Worm (Caenorhabditis elegans) whole organism, young adult: ENCODE data around the gene Y54G11A.3.

Experiments used
- B0019.2 ChIP-seq: fragments of 200-800 bp; sonication (Bioruptor generic); conservative IDR thresholded peaks from 2 replicates; pipeline ENCODE4 v1.3.6; 2022; ENCODE audit warnings: missing genetic modification reagents, missing genetic modification characterization, missing compliant biosample characterization
- C06A6.2 ChIP-seq: fragments of 200-800 bp; sonication (Bioruptor generic); conservative IDR thresholded peaks from 2 replicates; pipeline ENCODE4 v1.3.6; 2022; ENCODE audit warnings: missing genetic modification characterization, missing compliant biosample characterization
- D2030.7 ChIP-seq: fragments of 200-800 bp; sonication (Bioruptor generic); IDR thresholded peaks from 2 replicates; pipeline ENCODE4 v1.3.6; 2022; ENCODE audit warnings: missing genetic modification reagents, missing genetic modification characterization, missing compliant biosample characterization
- F33H1.4 ChIP-seq: fragments of 200-800 bp; sonication (Bioruptor generic); IDR thresholded peaks from 2 replicates; pipeline ENCODE4 v1.3.6; 2022; ENCODE audit warnings: missing genetic modification reagents, missing genetic modification characterization, missing compliant biosample characterization
- F49E8.2 ChIP-seq: sonication (generic microtip); optimal IDR thresholded peaks from 3 replicates; lab custom pipeline; 2017; ENCODE audit warnings: missing genetic modification characterization, mild to moderate bottlenecking, missing compliant biosample characterization, antibody characterized with exemption, moderate library complexity; ENCODE audit not compliant: insufficient read depth
- Y56A3A.18 ChIP-seq: fragments of 200-800 bp; sonication (Bioruptor generic); IDR thresholded peaks from 2 replicates; pipeline ENCODE4 v1.3.6; 2022; ENCODE audit warnings: missing genetic modification reagents, missing genetic modification characterization, missing compliant biosample characterization
- akir-1 ChIP-seq: fragments of 200-800 bp; sonication (Bioruptor generic); optimal IDR thresholded peaks from 2 replicates; lab custom pipeline; 2018; ENCODE audit warnings: mild to moderate bottlenecking, missing genetic modification characterization, moderate library complexity, missing compliant biosample characterization
- aptf-2 ChIP-seq: fragments of 200-800 bp; sonication (Bioruptor generic); conservative IDR thresholded peaks from 2 replicates; pipeline ENCODE4 v1.3.6; 2022; ENCODE audit warnings: missing genetic modification reagents, missing genetic modification characterization, missing compliant biosample characterization
- attf-5 ChIP-seq: fragments of 200-800 bp; sonication (Bioruptor generic); optimal IDR thresholded peaks from 2 replicates; lab custom pipeline; 2018; ENCODE audit warnings: mild to moderate bottlenecking, missing genetic modification characterization, missing compliant biosample characterization
- ceh-40 ChIP-seq: fragments of 200-800 bp; sonication (Bioruptor generic); IDR thresholded peaks from 2 replicates; pipeline ENCODE4 v1.3.6; 2022; ENCODE audit warnings: missing genetic modification characterization, missing compliant biosample characterization
- ceh-58 ChIP-seq: fragments of 200-800 bp; sonication (Bioruptor generic); IDR thresholded peaks from 2 replicates; pipeline ENCODE4 v1.3.6; 2022; ENCODE audit warnings: missing genetic modification characterization, missing compliant biosample characterization
- ceh-91 ChIP-seq: fragments of 200-800 bp; sonication (Bioruptor generic); IDR thresholded peaks from 2 replicates; pipeline ENCODE4 v1.3.6; 2022; ENCODE audit warnings: missing genetic modification reagents, missing genetic modification characterization, missing compliant biosample characterization
- dox-1 ChIP-seq: fragments of 200-800 bp; sonication (Bioruptor generic); IDR thresholded peaks from 2 replicates; pipeline ENCODE4 v1.3.6; 2022; ENCODE audit warnings: missing genetic modification reagents, missing genetic modification characterization, missing compliant biosample characterization
- efl-1 ChIP-seq: fragments of 150-350 bp; optimal IDR thresholded peaks from 2 replicates; lab custom pipeline; 2014; ENCODE audit warnings: missing biosample characterization, missing genetic modification reagents, missing genetic modification characterization
- egrh-3 ChIP-seq: fragments of 200-800 bp; sonication (Bioruptor generic); IDR thresholded peaks from 2 replicates; pipeline ENCODE4 v1.3.6; 2022; ENCODE audit warnings: missing genetic modification reagents, missing genetic modification characterization, missing compliant biosample characterization
- hmg-1.2 ChIP-seq: fragments of 200-800 bp; sonication (Bioruptor generic); IDR thresholded peaks from 2 replicates; pipeline ENCODE4 v1.3.6; 2022; ENCODE audit warnings: missing genetic modification reagents, missing genetic modification characterization, missing compliant biosample characterization
- hmg-20 ChIP-seq: fragments of 200-800 bp; sonication (Bioruptor generic); IDR thresholded peaks from 2 replicates; pipeline ENCODE4 v1.3.6; 2022; ENCODE audit warnings: missing genetic modification reagents, missing genetic modification characterization, missing compliant biosample characterization
- hrde-1 ChIP-seq: sonication (generic microtip); optimal IDR thresholded peaks from 2 replicates; lab custom pipeline; 2016; ENCODE audit warnings: missing genetic modification characterization, mild to moderate bottlenecking, missing compliant biosample characterization, moderate library complexity, missing genotype, missing genetic modification reagents, borderline replicate concordance
- lin-26 ChIP-seq: fragments of 200-800 bp; sonication (Bioruptor generic); IDR thresholded peaks from 2 replicates; pipeline ENCODE4 v1.3.6; 2022; ENCODE audit warnings: missing genetic modification reagents, missing genetic modification characterization, missing compliant biosample characterization
- lin-35 ChIP-seq, 3 experiments: fragments of 150-350 bp in 2 of 3; sonication (generic microtip) in 1 of 3; optimal IDR thresholded peaks; 2 replicates each; lab custom pipeline; 2014 to 2018; ENCODE audit warnings: missing biosample characterization in 3 of 3, missing genetic modification characterization in 3 of 3, missing genetic modification reagents in 3 of 3
- lin-54 ChIP-seq: fragments of 200-800 bp; sonication (Bioruptor generic); optimal IDR thresholded peaks from 2 replicates; lab custom pipeline; 2018; ENCODE audit warnings: mild to moderate bottlenecking, missing genetic modification characterization, missing compliant biosample characterization
- lsl-1 ChIP-seq: fragments of 200-800 bp; sonication (Bioruptor generic); optimal IDR thresholded peaks from 2 replicates; lab custom pipeline; 2018; ENCODE audit warnings: mild to moderate bottlenecking, missing genetic modification characterization, moderate library complexity, missing compliant biosample characterization
- madf-6 ChIP-seq: fragments of 200-800 bp; sonication (Bioruptor generic); IDR thresholded peaks from 2 replicates; pipeline ENCODE4 v1.3.6; 2022; ENCODE audit warnings: missing genetic modification reagents, missing genetic modification characterization, missing compliant biosample characterization
- madf-8 ChIP-seq: fragments of 200-800 bp; sonication (Bioruptor generic); conservative IDR thresholded peaks from 2 replicates; pipeline ENCODE4 v1.3.6; 2022; ENCODE audit warnings: missing genetic modification reagents, missing genetic modification characterization, missing compliant biosample characterization
- mel-28 ChIP-seq: sonication (generic microtip); optimal IDR thresholded peaks from 2 replicates; lab custom pipeline; 2016; ENCODE audit warnings: borderline replicate concordance, mild to moderate bottlenecking, missing genetic modification characterization, missing compliant biosample characterization
- nfya-1 ChIP-seq: sonication (generic microtip); optimal IDR thresholded peaks from 2 replicates; lab custom pipeline; 2017; ENCODE audit warnings: antibody characterized with exemption, missing compliant biosample characterization, missing genetic modification characterization, borderline replicate concordance; ENCODE audit not compliant: insufficient read depth
- nfyb-1 ChIP-seq: fragments of 200-800 bp; sonication (Bioruptor generic); IDR thresholded peaks from 2 replicates; pipeline ENCODE4 v1.3.6; 2022; ENCODE audit warnings: missing genetic modification reagents, missing genetic modification characterization, missing compliant biosample characterization
- pha-4 ChIP-seq: fragments of 150-350 bp; sonication (generic microtip); optimal IDR thresholded peaks from 2 replicates; lab custom pipeline; 2014; ENCODE audit warnings: missing biosample characterization, missing genetic modification reagents, missing genetic modification characterization
- sdz-38 ChIP-seq: sonication (generic microtip); optimal IDR thresholded peaks from 2 replicates; lab custom pipeline; 2016; ENCODE audit warnings: missing genotype, missing genetic modification characterization, missing compliant biosample characterization
- snpc-3.4 ChIP-seq: sonication (generic microtip); optimal IDR thresholded peaks from 2 replicates; lab custom pipeline; 2017; ENCODE audit warnings: missing genetic modification characterization, mild to moderate bottlenecking, missing compliant biosample characterization, antibody characterized with exemption, moderate library complexity, missing genotype, missing genetic modification reagents
- snpc-4 ChIP-seq, 5 experiments: fragments of 150-350 bp in 1 of 5; sonication (generic microtip) in 4 of 5; optimal IDR thresholded peaks; 2 replicates each; lab custom pipeline; 2014 to 2018; ENCODE audit warnings: missing genetic modification characterization in 5 of 5, missing biosample characterization in 3 of 5, antibody characterized with exemption in 2 of 5, mild to moderate bottlenecking in 2 of 5, missing compliant biosample characterization in 2 of 5, missing genotype in 2 of 5, moderate library complexity in 2 of 5, missing genetic modification reagents in 1 of 5
- tbp1 ChIP-seq: fragments of 200-800 bp; sonication (Bioruptor generic); optimal IDR thresholded peaks from 2 replicates; lab custom pipeline; 2018; ENCODE audit warnings: mild to moderate bottlenecking, missing genetic modification characterization, missing compliant biosample characterization
- xnd-1 ChIP-seq: sonication (generic microtip); optimal IDR thresholded peaks from 2 replicates; lab custom pipeline; 2016; ENCODE audit warnings: missing genotype, missing genetic modification reagents, missing genetic modification characterization, missing compliant biosample characterization
- zfh-2 ChIP-seq: fragments of 200-800 bp; sonication (Bioruptor generic); conservative IDR thresholded peaks from 2 replicates; pipeline ENCODE4 v1.3.6; 2022; ENCODE audit warnings: missing genetic modification reagents, missing genetic modification characterization, missing compliant biosample characterization
- ztf-18 ChIP-seq: sonication (generic microtip); optimal IDR thresholded peaks from 2 replicates; lab custom pipeline; 2016; ENCODE audit warnings: missing genotype, mild to moderate bottlenecking, missing genetic modification characterization, missing compliant biosample characterization
- ztf-28 ChIP-seq: fragments of 200-800 bp; sonication (Bioruptor generic); IDR thresholded peaks from 2 replicates; pipeline ENCODE4 v1.3.6; 2022; ENCODE audit warnings: missing genetic modification reagents, missing genetic modification characterization, missing compliant biosample characterization

The Y54G11A.3 gene

DNA sequence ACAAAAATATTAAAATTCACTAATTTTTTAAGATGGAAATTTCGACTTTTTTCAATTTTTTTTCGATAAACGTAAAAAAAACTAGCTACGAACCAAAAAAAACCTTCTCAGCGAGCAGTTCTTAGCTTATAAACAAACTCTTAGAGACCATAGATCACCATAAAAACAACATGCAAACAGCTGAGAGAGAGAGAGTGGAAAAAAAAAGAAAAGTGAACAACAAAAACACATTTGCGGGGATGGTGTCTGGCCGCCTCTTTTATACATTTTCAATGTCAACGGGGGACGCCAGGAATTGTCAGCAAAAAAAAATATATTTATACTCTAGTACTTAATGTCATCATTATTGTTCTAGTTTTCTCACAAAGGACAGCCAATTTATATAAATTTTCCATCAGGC lies 35.1 kb downstream of the Y54G11A.3 start:
- no peak for TF ChIP-seq attf-5 (GFP tag; lab: Kevin White, UChicago)

DNA sequence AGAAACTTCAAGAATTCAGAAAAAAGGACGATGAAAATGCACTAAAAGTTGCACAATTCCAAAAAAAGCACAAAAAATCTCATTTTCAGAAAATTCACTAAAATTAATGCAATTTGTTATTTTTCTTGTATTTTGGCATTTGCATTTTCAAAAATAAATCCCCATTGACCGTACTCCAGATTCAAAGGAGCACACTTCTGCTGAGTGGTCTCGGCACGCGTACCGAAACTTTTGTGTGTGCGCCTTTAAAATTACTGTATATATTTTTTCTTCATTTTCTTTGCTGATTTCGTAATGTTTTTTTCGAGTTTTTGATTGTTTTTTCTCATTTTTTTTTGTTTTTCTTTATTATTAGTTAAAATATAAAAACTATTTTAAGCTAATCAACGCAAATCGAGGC lies 35.8 kb downstream of the Y54G11A.3 start:
- peak; percentile 65; the same call in 1 of the 2 replicates for TF ChIP-seq D2030.7 (GFP tag; lab: Robert Waterston, UW)
- peak; percentile 34 for TF ChIP-seq snpc-3.4 (tag; lab: Kevin White, UChicago)
- peak; percentile 78 for TF ChIP-seq xnd-1 (tag; lab: Kevin White, UChicago)
- peak; percentile 38 for TF ChIP-seq lin-54 (GFP tag; lab: Kevin White, UChicago)
- no peak for TF ChIP-seq mel-28
- TF ChIP-seq dox-1 (GFP tag; lab: Robert Waterston, UW), result no peak
- peak; percentile 93 for TF ChIP-seq F33H1.4 (GFP tag; lab: Robert Waterston, UW)
- peak; percentile 95 for TF ChIP-seq lsl-1 (GFP tag; lab: Kevin White, UChicago)
- TF ChIP-seq madf-8, result peak; percentile 81
- peak; percentile 55 for TF ChIP-seq efl-1 (GFP tag; lab: Kevin White, UChicago)
- peak; percentile 9 for TF ChIP-seq tbp1 (GFP tag; lab: Kevin White, UChicago)
- TF ChIP-seq F49E8.2 (tag; lab: Kevin White, UChicago), result peak; percentile 50
- peak; percentile 94 for TF ChIP-seq madf-6 (GFP tag; lab: Robert Waterston, UW)
- TF ChIP-seq ceh-91, result peak; percentile 66
- TF ChIP-seq ztf-18 (tag; lab: Kevin White, UChicago), result no peak

DNA sequence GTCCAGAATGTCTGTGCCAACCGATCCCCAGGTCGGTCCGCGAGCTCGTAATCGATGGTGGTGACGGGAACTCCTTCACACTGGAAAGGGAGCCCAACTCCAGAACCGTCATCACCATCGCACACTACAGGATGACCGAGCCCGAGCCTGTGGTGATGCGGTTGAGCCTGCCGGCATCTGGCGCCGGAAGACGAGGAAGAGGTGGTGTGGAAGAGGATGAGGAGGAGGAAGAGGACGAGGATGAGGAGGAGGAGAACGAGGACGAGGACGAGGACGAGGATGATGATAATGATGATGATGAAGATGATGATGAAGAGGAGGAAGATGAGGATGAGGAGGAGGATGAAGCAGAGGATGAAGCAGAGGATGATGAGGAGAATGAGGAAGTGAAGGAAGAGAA lies 41.6 kb downstream of the Y54G11A.3 start, which contains the start of gene Y54G11A.14:
Y54G11A.14 (plus strand) TSS at position 132 of the 400 bp plus-strand sequence.
- no peak for TF ChIP-seq F33H1.4 (GFP tag; lab: Robert Waterston, UW)
- no peak for TF ChIP-seq lin-26 (GFP tag; lab: Robert Waterston, UW)
- TF ChIP-seq egrh-3 (GFP tag; lab: Robert Waterston, UW), result peak; percentile 68
- TF ChIP-seq B0019.2, result no peak
- peak; percentile 3 for TF ChIP-seq akir-1 (GFP tag; lab: Kevin White, UChicago)
- TF ChIP-seq hmg-20 (GFP tag; lab: Robert Waterston, UW), result no peak
- TF ChIP-seq ztf-28 (GFP tag; lab: Robert Waterston, UW), result no peak
- no peak for TF ChIP-seq snpc-4 (GFP tag; optimal IDR thresholded peaks at IDR 0.05; lab: Kevin White, UChicago)
- TF ChIP-seq snpc-4 (tag; optimal IDR thresholded peaks at IDR 0.05; lab: Kevin White, UChicago), result no peak
- peak; percentile 76; the same call in 1 of the 2 replicates for TF ChIP-seq zfh-2 (GFP tag; lab: Robert Waterston, UW)
- no peak for TF ChIP-seq aptf-2 (GFP tag; lab: Robert Waterston, UW)
- no peak for TF ChIP-seq pha-4

DNA sequence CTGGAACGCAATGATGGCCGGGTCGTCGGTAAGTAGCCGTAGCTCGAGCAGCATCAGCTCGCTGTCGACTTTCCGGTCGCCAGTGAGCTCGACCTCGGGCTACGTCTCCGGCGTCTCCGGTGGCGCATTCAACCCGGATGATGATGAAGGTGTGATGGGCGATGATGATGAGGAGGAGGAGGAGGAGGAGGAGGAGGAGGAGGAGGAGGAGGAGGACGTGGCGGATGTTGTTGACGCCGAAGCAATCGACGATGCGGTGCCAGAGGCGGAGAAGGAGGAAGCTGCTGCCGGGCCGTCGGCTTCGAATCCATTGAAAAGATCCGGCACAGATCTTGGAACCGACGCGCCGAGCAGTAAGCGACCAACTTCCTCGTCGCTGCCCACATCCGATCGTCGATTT lies 42.8 kb downstream of the Y54G11A.3 start:
- TF ChIP-seq ceh-58 (GFP tag; lab: Robert Waterston, UW) (no peak), nfya-1 (tag; lab: Kevin White, UChicago) (no peak), egrh-3 (GFP tag; lab: Robert Waterston, UW) (peak; percentile 85), hrde-1 (tag; lab: Kevin White, UChicago) (no peak), sdz-38 (tag; lab: Kevin White, UChicago) (no peak), attf-5 (GFP tag; lab: Kevin White, UChicago) (peak; percentile 11), Y56A3A.18 (0 out of 2 replicates have a peak, but pooled peaks have one; percentile 21), nfyb-1 (GFP tag; lab: Robert Waterston, UW) (no peak), C06A6.2 (GFP tag; lab: Robert Waterston, UW) (no peak), lin-35 (GFP tag; optimal IDR thresholded peaks at IDR 0.05; lab: Kevin White, UChicago) (no peak), zfh-2 (GFP tag; lab: Robert Waterston, UW) (peak; percentile 88; the same call in 1 of the 2 replicates), madf-8 (no peak), lin-26 (GFP tag; lab: Robert Waterston, UW) (0 out of 2 replicates have a peak, but pooled peaks have one; percentile 9), hmg-1.2 (GFP tag; lab: Robert Waterston, UW) (no peak), ceh-40 (GFP tag; lab: Robert Waterston, UW) (no peak), lsl-1 (GFP tag; lab: Kevin White, UChicago) (no peak)
